Worm (Caenorhabditis elegans): ENCODE measurements around the gene C17C3.24.

The C17C3.24 gene

DNA sequence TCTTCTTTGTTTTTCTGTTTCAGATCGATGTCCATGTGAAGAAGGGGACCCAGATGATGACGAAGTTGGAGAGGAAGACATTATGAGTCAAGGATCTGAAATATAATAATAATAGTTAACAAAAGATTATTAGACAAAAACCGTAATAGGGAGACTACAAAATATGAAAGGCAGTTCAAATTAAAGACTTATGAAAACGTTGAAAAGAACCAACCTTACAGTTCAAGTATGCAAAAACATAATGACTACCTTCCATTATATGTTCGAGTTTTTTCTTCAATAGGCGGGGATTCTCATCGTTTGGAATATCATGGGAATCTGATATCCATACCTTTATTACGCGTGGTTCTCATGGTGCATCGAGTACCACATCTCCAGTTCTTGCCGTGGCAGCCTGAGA lies 7.9 kb downstream of the C17C3.24 start, which contains the start of gene hlh-26:
Gene hlh-26, minus strand, starts transcription at position 101 of the 400 bp plus-strand sequence.
- TF ChIP-seq flt-1 (GFP tag; IDR thresholded peaks at IDR 0.05) (no peak), ref-1 (GFP tag; conservative IDR thresholded peaks at IDR 0.05) (no peak), T22C8.4 (GFP tag; IDR thresholded peaks at IDR 0.05) (no peak), ztf-23 (GFP tag; IDR thresholded peaks at IDR 0.05) (no peak), med-1 (GFP tag; optimal IDR thresholded peaks at IDR 0.05; ENCODE audit: insufficient read depth) (no peak), klf-2 (GFP tag; conservative IDR thresholded peaks at IDR 0.05) (no peak), cog-1 (tag; optimal IDR thresholded peaks at IDR 0.05) (no peak), ztf-29 (GFP tag; IDR thresholded peaks at IDR 0.05) (no peak), tab-1 (GFP tag; IDR thresholded peaks at IDR 0.05) (no peak)

DNA sequence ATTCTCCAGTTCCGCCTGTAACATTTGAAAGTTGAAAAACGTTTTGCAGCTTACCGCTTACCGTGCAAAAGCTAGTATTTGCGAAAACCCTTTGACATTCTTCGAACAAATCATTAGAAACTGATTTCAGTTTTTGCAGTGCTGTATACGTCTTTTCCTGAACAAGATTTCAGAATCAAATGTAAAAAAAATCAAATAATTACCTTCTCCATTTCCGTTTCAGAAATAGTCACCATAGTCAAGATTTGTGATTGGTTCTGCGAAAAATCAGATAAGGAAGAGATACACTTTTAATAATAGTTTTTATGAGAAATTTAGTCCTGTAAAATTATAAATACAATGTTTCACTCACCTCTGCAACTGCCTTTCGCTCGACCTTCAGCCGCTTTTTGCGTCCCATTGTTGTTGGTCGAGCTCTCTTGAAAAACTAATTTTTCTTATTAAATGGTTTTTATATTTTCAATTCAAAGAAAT lies 9.7 kb downstream of the C17C3.24 start, which contains the start of gene C17C3.9:
Gene C17C3.9, minus strand, starts transcription at position 424 of the 474 bp plus-strand sequence.
- TF ChIP-seq klf-2 (GFP tag; conservative IDR thresholded peaks at IDR 0.05) (no peak), cog-1 (tag; optimal IDR thresholded peaks at IDR 0.05) (no peak), med-1 (GFP tag; optimal IDR thresholded peaks at IDR 0.05; ENCODE audit: insufficient read depth) (no peak), flt-1 (GFP tag; IDR thresholded peaks at IDR 0.05) (no peak), ref-1 (GFP tag; conservative IDR thresholded peaks at IDR 0.05) (no peak), ztf-23 (GFP tag; IDR thresholded peaks at IDR 0.05) (no peak), T22C8.4 (GFP tag; IDR thresholded peaks at IDR 0.05) (no peak), ztf-29 (GFP tag; IDR thresholded peaks at IDR 0.05) (no peak), tab-1 (GFP tag; IDR thresholded peaks at IDR 0.05) (no peak)

- no peak for TF ChIP-seq med-1 (GFP tag; optimal IDR thresholded peaks at IDR 0.05; ENCODE audit: insufficient read depth)
- no peak for TF ChIP-seq cog-1 (tag; optimal IDR thresholded peaks at IDR 0.05)
- TF ChIP-seq ztf-29 (GFP tag; IDR thresholded peaks at IDR 0.05), result no peak
- no peak for TF ChIP-seq tab-1 (GFP tag; IDR thresholded peaks at IDR 0.05)
- TF ChIP-seq ztf-23 (GFP tag; IDR thresholded peaks at IDR 0.05), result no peak
- TF ChIP-seq ref-1 (GFP tag; conservative IDR thresholded peaks at IDR 0.05), result no peak
- no peak for TF ChIP-seq flt-1 (GFP tag; IDR thresholded peaks at IDR 0.05)
- TF ChIP-seq T22C8.4 (GFP tag; IDR thresholded peaks at IDR 0.05), result no peak
- no peak for TF ChIP-seq klf-2 (GFP tag; conservative IDR thresholded peaks at IDR 0.05)
Observed at ce11 chrII:5527841-5528240, 13.7 kb downstream of the C17C3.24 start, which contains the start of gene ZK177.1. Gene ZK177.1, plus strand, starts transcription at chrII:5528141.

- no peak for TF ChIP-seq cog-1 (tag; optimal IDR thresholded peaks at IDR 0.05)
- TF ChIP-seq T22C8.4 (GFP tag; IDR thresholded peaks at IDR 0.05), result no peak
- no peak for TF ChIP-seq ztf-23 (GFP tag; IDR thresholded peaks at IDR 0.05)
- TF ChIP-seq ztf-29 (GFP tag; IDR thresholded peaks at IDR 0.05), result no peak
- no peak for TF ChIP-seq ref-1 (GFP tag; conservative IDR thresholded peaks at IDR 0.05)
- no peak for TF ChIP-seq med-1 (GFP tag; optimal IDR thresholded peaks at IDR 0.05; ENCODE audit: insufficient read depth)
- no peak for TF ChIP-seq tab-1 (GFP tag; IDR thresholded peaks at IDR 0.05)
- TF ChIP-seq klf-2 (GFP tag; conservative IDR thresholded peaks at IDR 0.05), result no peak
- TF ChIP-seq flt-1 (GFP tag; IDR thresholded peaks at IDR 0.05), result no peak
Observed at ce11 chrII:5525297-5525696, 16.3 kb downstream of the C17C3.24 start, which contains the start of gene tbx-35. Gene tbx-35, minus strand, starts transcription at chrII:5525397.

DNA sequence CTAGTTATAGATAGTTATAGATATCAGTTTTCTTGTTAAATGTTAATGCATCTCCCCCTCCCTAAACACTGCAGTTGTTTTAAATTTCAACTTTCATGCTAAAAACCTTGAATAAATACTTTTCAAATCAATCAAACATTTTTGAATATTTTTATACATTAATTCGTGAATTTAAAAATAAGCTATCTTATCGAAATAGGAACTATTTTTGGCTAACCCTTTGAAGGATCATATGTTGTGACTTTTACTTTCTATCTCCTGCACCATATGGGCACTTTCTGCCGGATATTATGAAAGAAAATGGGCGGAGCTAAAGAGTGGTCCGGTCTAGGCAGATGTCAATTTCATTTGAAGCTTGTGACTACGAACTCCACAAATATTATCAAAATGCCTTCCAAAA lies 18.9 kb downstream of the C17C3.24 start, which contains the start of gene ZK177.11:
Gene ZK177.11, plus strand, starts transcription at position 301 of the 400 bp plus-strand sequence.
- TF ChIP-seq cog-1 (tag; optimal IDR thresholded peaks at IDR 0.05), result no peak
- no peak for TF ChIP-seq ztf-29 (GFP tag; IDR thresholded peaks at IDR 0.05)
- no peak for TF ChIP-seq ztf-23 (GFP tag; IDR thresholded peaks at IDR 0.05)
- TF ChIP-seq ref-1 (GFP tag; conservative IDR thresholded peaks at IDR 0.05), result no peak
- no peak for TF ChIP-seq tab-1 (GFP tag; IDR thresholded peaks at IDR 0.05)
- TF ChIP-seq med-1 (GFP tag; optimal IDR thresholded peaks at IDR 0.05; ENCODE audit: insufficient read depth), result no peak
- no peak for TF ChIP-seq flt-1 (GFP tag; IDR thresholded peaks at IDR 0.05)
- TF ChIP-seq T22C8.4 (GFP tag; IDR thresholded peaks at IDR 0.05), result no peak

ce11 chrII:5521411-5521810 lies 20.2 kb downstream of the C17C3.24 start, which contains the start of gene ZK177.12:
Gene ZK177.12, plus strand, starts transcription at chrII:5521711.
- TF ChIP-seq klf-2 (GFP tag; conservative IDR thresholded peaks at IDR 0.05), result no peak
- no peak for TF ChIP-seq ref-1 (GFP tag; conservative IDR thresholded peaks at IDR 0.05)
- no peak for TF ChIP-seq ztf-29 (GFP tag; IDR thresholded peaks at IDR 0.05)
- TF ChIP-seq flt-1 (GFP tag; IDR thresholded peaks at IDR 0.05), result no peak
- TF ChIP-seq T22C8.4 (GFP tag; IDR thresholded peaks at IDR 0.05), result no peak
- TF ChIP-seq ztf-23 (GFP tag; IDR thresholded peaks at IDR 0.05), result no peak
- TF ChIP-seq tab-1 (GFP tag; IDR thresholded peaks at IDR 0.05), result no peak
- no peak for TF ChIP-seq med-1 (GFP tag; optimal IDR thresholded peaks at IDR 0.05; ENCODE audit: insufficient read depth)

DNA sequence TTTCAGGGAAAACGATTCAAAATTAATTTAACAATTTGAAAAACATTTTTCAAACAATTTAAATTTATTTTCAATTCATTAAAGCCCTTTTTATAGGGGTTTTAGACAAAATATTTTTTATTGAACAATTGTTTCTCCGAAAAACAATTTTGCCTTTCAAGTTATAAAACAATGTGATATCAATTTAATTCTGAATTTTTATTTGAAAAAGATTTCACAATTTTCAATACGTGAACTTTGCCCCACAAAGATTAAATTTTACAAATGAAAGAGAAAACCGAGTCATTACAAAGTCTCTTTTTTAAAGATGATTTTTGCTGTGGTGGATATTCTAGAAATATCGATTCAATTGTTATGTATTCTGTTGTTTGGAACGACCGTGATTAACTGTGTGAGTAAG lies 22.7 kb downstream of the C17C3.24 start, which contains the start of gene ZK177.2:
Gene ZK177.2, plus strand, starts transcription at position 301 of the 400 bp plus-strand sequence.
- TF ChIP-seq med-1 (GFP tag; optimal IDR thresholded peaks at IDR 0.05; ENCODE audit: insufficient read depth) (no peak), ztf-29 (GFP tag; IDR thresholded peaks at IDR 0.05) (no peak), cog-1 (tag; optimal IDR thresholded peaks at IDR 0.05) (no peak), T22C8.4 (GFP tag; IDR thresholded peaks at IDR 0.05) (no peak), flt-1 (GFP tag; IDR thresholded peaks at IDR 0.05) (no peak), tab-1 (GFP tag; IDR thresholded peaks at IDR 0.05) (no peak), klf-2 (GFP tag; conservative IDR thresholded peaks at IDR 0.05) (no peak), ref-1 (GFP tag; conservative IDR thresholded peaks at IDR 0.05) (no peak), ztf-23 (GFP tag; IDR thresholded peaks at IDR 0.05) (no peak)

DNA sequence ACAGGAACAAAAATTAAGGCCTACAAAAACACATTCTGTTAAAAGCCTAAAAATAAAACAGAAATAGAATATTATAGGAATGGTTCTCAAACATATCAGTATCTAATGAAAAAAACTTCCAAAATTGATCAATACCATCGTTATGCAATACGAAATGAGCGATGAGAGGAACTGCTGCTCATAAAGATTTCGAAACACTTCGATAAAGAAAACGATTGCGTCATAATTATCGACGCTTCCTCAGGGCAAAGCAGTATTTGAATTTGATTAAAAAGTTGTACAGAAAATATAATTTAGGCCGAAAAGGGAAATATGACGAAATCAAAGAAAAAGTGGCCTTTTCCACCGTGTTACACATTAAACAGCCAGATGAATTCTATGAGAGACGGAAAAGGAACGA lies 23.5 kb downstream of the C17C3.24 start:
- TF ChIP-seq med-1 (GFP tag; optimal IDR thresholded peaks at IDR 0.05; ENCODE audit: insufficient read depth), result no peak
- TF ChIP-seq klf-2 (GFP tag; conservative IDR thresholded peaks at IDR 0.05), result no peak
- TF ChIP-seq ztf-29 (GFP tag; IDR thresholded peaks at IDR 0.05), result no peak
- no peak for TF ChIP-seq cog-1 (tag; optimal IDR thresholded peaks at IDR 0.05)
- TF ChIP-seq T22C8.4 (GFP tag; IDR thresholded peaks at IDR 0.05), result no peak
- no peak for TF ChIP-seq tab-1 (GFP tag; IDR thresholded peaks at IDR 0.05)
- no peak for TF ChIP-seq flt-1 (GFP tag; IDR thresholded peaks at IDR 0.05)
- no peak for TF ChIP-seq ref-1 (GFP tag; conservative IDR thresholded peaks at IDR 0.05)
- TF ChIP-seq ztf-23 (GFP tag; IDR thresholded peaks at IDR 0.05), result no peak

- no peak for TF ChIP-seq ref-1 (GFP tag; conservative IDR thresholded peaks at IDR 0.05)
- no peak for TF ChIP-seq klf-2 (GFP tag; conservative IDR thresholded peaks at IDR 0.05)
- no peak for TF ChIP-seq ztf-23 (GFP tag; IDR thresholded peaks at IDR 0.05)
- TF ChIP-seq tab-1 (GFP tag; IDR thresholded peaks at IDR 0.05), result no peak
- no peak for TF ChIP-seq cog-1 (tag; optimal IDR thresholded peaks at IDR 0.05)
- TF ChIP-seq flt-1 (GFP tag; IDR thresholded peaks at IDR 0.05), result no peak
- no peak for TF ChIP-seq T22C8.4 (GFP tag; IDR thresholded peaks at IDR 0.05)
- no peak for TF ChIP-seq ztf-29 (GFP tag; IDR thresholded peaks at IDR 0.05)
- no peak for TF ChIP-seq med-1 (GFP tag; optimal IDR thresholded peaks at IDR 0.05; ENCODE audit: insufficient read depth)
Observed at ce11 chrII:5517643-5518042, 23.9 kb downstream of the C17C3.24 start, which contains the start of gene ZK177.9. Gene ZK177.9, minus strand, starts transcription at chrII:5517743.
